Fruit fly (Drosophila melanogaster) whole organism, adult: ENCODE measurements around the gene Svip.
A peak's percentile ranks its signal among the peaks of the same experiment; 100 is the strongest.

Experiments
- CG11617 ChIP-seq: fragments of 200-800 bp; sonication (Bioruptor generic); optimal IDR thresholded peaks from 2 replicates; lab custom pipeline; 2017; ENCODE audit warnings: mild to moderate bottlenecking, missing biosample characterization, missing genetic modification reagents, missing genetic modification characterization
- CG12768 ChIP-seq: fragments of 200-800 bp; sonication (Bioruptor generic); optimal IDR thresholded peaks from 2 replicates; lab custom pipeline; 2017; ENCODE audit warnings: missing biosample characterization, missing genetic modification characterization, mild to moderate bottlenecking, moderate library complexity, missing genetic modification reagents
- CG14711 ChIP-seq: fragments of 200-800 bp; sonication (Bioruptor generic); optimal IDR thresholded peaks from 2 replicates; lab custom pipeline; 2018; ENCODE audit warnings: missing biosample characterization, mild to moderate bottlenecking, missing genetic modification characterization, moderate library complexity
- CG1620 ChIP-seq: fragments of 200-800 bp; sonication (Bioruptor generic); optimal IDR thresholded peaks from 2 replicates; lab custom pipeline; 2016; ENCODE audit warnings: missing biosample characterization, missing genetic modification characterization
- CG33017 ChIP-seq: fragments of 200-800 bp; sonication (Bioruptor generic); optimal IDR thresholded peaks from 2 replicates; lab custom pipeline; 2018; ENCODE audit warnings: missing biosample characterization, mild to moderate bottlenecking, missing genetic modification characterization, moderate library complexity
- CG5204 ChIP-seq: fragments of 200-800 bp; sonication (Bioruptor generic); optimal IDR thresholded peaks from 2 replicates; lab custom pipeline; 2016; ENCODE audit warnings: missing biosample characterization, missing genetic modification characterization
- CG7045 ChIP-seq: fragments of 200-800 bp; sonication (Bioruptor generic); optimal IDR thresholded peaks from 2 replicates; lab custom pipeline; 2017; ENCODE audit warnings: missing biosample characterization, mild to moderate bottlenecking, missing genetic modification characterization
- CG7101 ChIP-seq: fragments of 200-800 bp; sonication (Bioruptor generic); optimal IDR thresholded peaks from 2 replicates; lab custom pipeline; 2018; ENCODE audit warnings: missing biosample characterization, mild to moderate bottlenecking, missing genetic modification characterization, moderate library complexity
- Clk ChIP-seq: fragments of 200-800 bp; sonication (Bioruptor generic); optimal IDR thresholded peaks from 2 replicates; lab custom pipeline; 2017; ENCODE audit warnings: missing biosample characterization, missing genetic modification characterization
- Crg-1 ChIP-seq: fragments of 200-800 bp; sonication (Bioruptor generic); optimal IDR thresholded peaks from 2 replicates; lab custom pipeline; 2016; ENCODE audit warnings: missing biosample characterization, missing genetic modification characterization
- Hr96 ChIP-seq: fragments of 200-800 bp; sonication (Bioruptor generic); optimal IDR thresholded peaks from 2 replicates; lab custom pipeline; 2016; ENCODE audit warnings: missing biosample characterization, missing genetic modification characterization
- Mnt ChIP-seq: fragments of 200-800 bp; sonication (Bioruptor generic); optimal IDR thresholded peaks from 2 replicates; lab custom pipeline; 2016; ENCODE audit warnings: missing biosample characterization, mild to moderate bottlenecking, missing genetic modification characterization
- bab1 ChIP-seq: fragments of 200-800 bp; sonication (Bioruptor generic); optimal IDR thresholded peaks from 3 replicates; lab custom pipeline; 2019; ENCODE audit warnings: missing biosample characterization, mild to moderate bottlenecking, missing genetic modification characterization, moderate library complexity
- cic ChIP-seq: fragments of 200-800 bp; sonication (Bioruptor generic); optimal IDR thresholded peaks from 2 replicates; lab custom pipeline; 2017; ENCODE audit warnings: missing biosample characterization, mild to moderate bottlenecking, missing genetic modification characterization, moderate library complexity
- cnc ChIP-seq, 2 experiments: fragments of >200 bp; optimal IDR thresholded peaks; 2 replicates each; lab custom pipeline; 2017
- kay ChIP-seq: fragments of 200-800 bp; sonication (Bioruptor generic); peaks from one replicate; lab custom pipeline; 2016; ENCODE audit warnings: missing biosample characterization, missing genetic modification characterization, borderline replicate concordance
- ovo ChIP-seq: fragments of 200-800 bp; sonication (Bioruptor generic); optimal IDR thresholded peaks from 2 replicates; lab custom pipeline; 2016; ENCODE audit warnings: missing biosample characterization, missing genetic modification characterization
- pad ChIP-seq: fragments of 200-800 bp; sonication (Bioruptor generic); optimal IDR thresholded peaks from 3 replicates; lab custom pipeline; 2017; ENCODE audit warnings: missing biosample characterization, missing genetic modification characterization, mild to moderate bottlenecking, moderate library complexity, missing genetic modification reagents
- tj ChIP-seq: fragments of 200-800 bp; sonication (Bioruptor generic); optimal IDR thresholded peaks from 3 replicates; lab custom pipeline; 2017; ENCODE audit warnings: missing biosample characterization, mild to moderate bottlenecking, missing genetic modification characterization, moderate library complexity
- toe ChIP-seq: fragments of 200-800 bp; sonication (Bioruptor generic); optimal IDR thresholded peaks from 2 replicates; lab custom pipeline; 2016; ENCODE audit warnings: missing biosample characterization, missing genetic modification characterization

Gene Svip

dm6 chr3L:9340232-9340631 lies 18.6 kb upstream of the Svip start:
- TF ChIP-seq Hr96 (peak; percentile 1), CG11617 (GFP tag; lab: Kevin White, UChicago) (no peak), CG7101 (tag; lab: Kevin White, UChicago) (no peak), cnc (optimal IDR thresholded peaks at IDR 0.05; lab: Kevin White, UChicago) (no peak), Mnt (GFP tag; lab: Kevin White, UChicago) (peak; percentile 30), CG7045 (no peak), CG12768 (GFP tag; lab: Kevin White, UChicago) (peak; percentile 40)

- TF ChIP-seq CG11617 (GFP tag; lab: Kevin White, UChicago) (no peak), cic (GFP tag; lab: Kevin White, UChicago) (peak; percentile 21), CG12768 (GFP tag; lab: Kevin White, UChicago) (peak; percentile 2)
Measured at dm6 chr3L:9340839-9341238, 18.0 kb upstream of the Svip start.

- peak; percentile 42 for TF ChIP-seq CG12768 (GFP tag; lab: Kevin White, UChicago)
- TF ChIP-seq CG14711 (tag; lab: Kevin White, UChicago), result no peak
- TF ChIP-seq cnc (optimal IDR thresholded peaks at IDR 0.05; lab: Kevin White, UChicago), result no peak
- TF ChIP-seq Hr96, result no peak
- no peak for TF ChIP-seq cic (GFP tag; lab: Kevin White, UChicago)
- no peak for TF ChIP-seq tj
Measured at dm6 chr3L:9343963-9344362, 14.8 kb upstream of the Svip start.

- TF ChIP-seq Clk (GFP tag; lab: Kevin White, UChicago) (no peak), Mnt (GFP tag; lab: Kevin White, UChicago) (no peak), CG12768 (GFP tag; lab: Kevin White, UChicago) (no peak), pad (no peak)
Measured at dm6 chr3L:9345157-9345556, 13.6 kb upstream of the Svip start.

dm6 chr3L:9349314-9349733 lies 9.5 kb upstream of the Svip start, which contains the start of gene PGRP-LF:
Gene PGRP-LF, plus strand, starts transcription at chr3L:9349609.
- TF ChIP-seq Hr96, result peak; percentile 36
- no peak for TF ChIP-seq CG14711 (tag; lab: Kevin White, UChicago)
- peak; percentile 92 for TF ChIP-seq cic (GFP tag; lab: Kevin White, UChicago)
- TF ChIP-seq Crg-1 (GFP tag; lab: Kevin White, UChicago), result no peak
- TF ChIP-seq bab1 (GFP tag; lab: Kevin White, UChicago), result peak; percentile 24
- peak; percentile 50 for TF ChIP-seq toe
- TF ChIP-seq kay, result peak; percentile 99
- peak; percentile 7 for TF ChIP-seq CG11617 (GFP tag; lab: Kevin White, UChicago)
- TF ChIP-seq CG12768 (GFP tag; lab: Kevin White, UChicago), result peak; percentile 85
- peak; percentile 74 for TF ChIP-seq CG33017 (tag; lab: Kevin White, UChicago)
- peak; percentile 38 for TF ChIP-seq CG5204 (GFP tag; lab: Kevin White, UChicago)
- TF ChIP-seq Clk (GFP tag; lab: Kevin White, UChicago), result peak; percentile 5
- peak; percentile 60 for TF ChIP-seq Mnt (GFP tag; lab: Kevin White, UChicago)
- peak; percentile 54 for TF ChIP-seq CG7101 (tag; lab: Kevin White, UChicago)
- no peak for TF ChIP-seq CG7045

- TF ChIP-seq Mnt (GFP tag; lab: Kevin White, UChicago), result no peak
- TF ChIP-seq Clk (GFP tag; lab: Kevin White, UChicago), result no peak
- no peak for TF ChIP-seq toe
- TF ChIP-seq CG14711 (tag; lab: Kevin White, UChicago), result no peak
- TF ChIP-seq pad, result no peak
- TF ChIP-seq tj, result no peak
- no peak for TF ChIP-seq CG7045
- no peak for TF ChIP-seq CG7101 (tag; lab: Kevin White, UChicago)
- no peak for TF ChIP-seq cnc (optimal IDR thresholded peaks at IDR 0.05; lab: Kevin White, UChicago)
- no peak for TF ChIP-seq CG33017 (tag; lab: Kevin White, UChicago)
- no peak for TF ChIP-seq Hr96
- TF ChIP-seq bab1 (GFP tag; lab: Kevin White, UChicago), result no peak
- no peak for TF ChIP-seq ovo (GFP tag; lab: Kevin White, UChicago)
- no peak for TF ChIP-seq kay
- no peak for TF ChIP-seq CG12768 (GFP tag; lab: Kevin White, UChicago)
- TF ChIP-seq CG5204 (GFP tag; lab: Kevin White, UChicago), result no peak
- TF ChIP-seq Crg-1 (GFP tag; lab: Kevin White, UChicago), result no peak
- no peak for TF ChIP-seq CG1620
- TF ChIP-seq cic (GFP tag; lab: Kevin White, UChicago), result no peak
- TF ChIP-seq CG11617 (GFP tag; lab: Kevin White, UChicago), result no peak
Measured at dm6 chr3L:9353733-9354132, 5.1 kb upstream of the Svip start, which contains the start of gene CG32040. Gene CG32040, plus strand, starts transcription at chr3L:9354033.

- no peak for TF ChIP-seq ovo (GFP tag; lab: Kevin White, UChicago)
- TF ChIP-seq kay, result peak; percentile 83
- peak; percentile 3 for TF ChIP-seq Mnt (GFP tag; lab: Kevin White, UChicago)
- peak; percentile 57 for TF ChIP-seq cic (GFP tag; lab: Kevin White, UChicago)
Measured at dm6 chr3L:9355555-9355954, 3.2 kb upstream of the Svip start.
